6 fruit fly cellular contexts compared by ENCODE assay signal in genomic region chr2L:479483-480195, dm6.
A peak's percentile ranks its signal among the peaks of the same experiment; 100 is the strongest.
TF ChIP-seq lines count a peak whose summit lies in the region.

TSS of gene cbt (minus strand) at chr2L:479688.

- peak; percentile 41 for TF ChIP-seq CTCF in whole organism, embryonic (GFP tag; optimal IDR thresholded peaks at IDR 0.05; lab: Kevin White, UChicago)

TF ChIP-seq in whole organism, 6 proteins besides CTCF, POLR2A, EP300 and RAD21:
- TF ChIP-seq EcR (GFP tag; optimal IDR thresholded peaks at IDR 0.05; lab: Kevin White, UChicago) (peak in 1 of 2 experiments; percentile 61), usp (GFP tag; optimal IDR thresholded peaks at IDR 0.05; lab: Kevin White, UChicago) (no peak), CG8478 (optimal IDR thresholded peaks at IDR 0.05; lab: Kevin White, UChicago) (no peak), pan (optimal IDR thresholded peaks at IDR 0.05; lab: Kevin White, UChicago) (no peak), Dll (optimal IDR thresholded peaks at IDR 0.05; lab: Kevin White, UChicago) (peak; percentile 2), psq (optimal IDR thresholded peaks at IDR 0.05; lab: Kevin White, UChicago) (no peak)

TF ChIP-seq in whole organism, adult, 20 proteins besides CTCF, POLR2A, EP300 and RAD21 (continues in another document):
- TF ChIP-seq kay (GFP tag; lab: Kevin White, UChicago; ENCODE audit: borderline replicate concordance) (peak; percentile 99), CG11617 (GFP tag; optimal IDR thresholded peaks at IDR 0.05; lab: Kevin White, UChicago) (peak; percentile 95), bab1 (GFP tag; optimal IDR thresholded peaks at IDR 0.05; lab: Kevin White, UChicago) (peak; percentile 91), CG7045 (GFP tag; optimal IDR thresholded peaks at IDR 0.05; lab: Kevin White, UChicago) (peak; percentile 95), ovo (GFP tag; optimal IDR thresholded peaks at IDR 0.05; lab: Kevin White, UChicago) (peak; percentile 71), cnc (optimal IDR thresholded peaks at IDR 0.05; lab: Kevin White, UChicago) (no peak), CG14711 (tag; optimal IDR thresholded peaks at IDR 0.05; lab: Kevin White, UChicago) (peak; percentile 92), cic (GFP tag; optimal IDR thresholded peaks at IDR 0.05; lab: Kevin White, UChicago) (peak; percentile 57), toe (GFP tag; optimal IDR thresholded peaks at IDR 0.05; lab: Kevin White, UChicago) (peak; percentile 94), Clk (GFP tag; optimal IDR thresholded peaks at IDR 0.05; lab: Kevin White, UChicago) (peak; percentile 92), CG1620 (GFP tag; optimal IDR thresholded peaks at IDR 0.05; lab: Kevin White, UChicago) (peak; percentile 84), CG12768 (GFP tag; optimal IDR thresholded peaks at IDR 0.05; lab: Kevin White, UChicago) (peak; percentile 97), Hr96 (GFP tag; optimal IDR thresholded peaks at IDR 0.05; lab: Kevin White, UChicago) (peak; percentile 98), Crg-1 (GFP tag; optimal IDR thresholded peaks at IDR 0.05; lab: Kevin White, UChicago) (peak; percentile 88), Mnt (GFP tag; optimal IDR thresholded peaks at IDR 0.05; lab: Kevin White, UChicago) (peak; percentile 92), pad (GFP tag; optimal IDR thresholded peaks at IDR 0.05; lab: Kevin White, UChicago) (peak; percentile 82), CG7101 (tag; optimal IDR thresholded peaks at IDR 0.05; lab: Kevin White, UChicago) (peak; percentile 97)

TF ChIP-seq in whole organism, embryonic, 481 proteins besides CTCF, POLR2A, EP300 and RAD21 (continues in another document):
- TF ChIP-seq onecut (GFP tag; IDR thresholded peaks at IDR 0.05; lab: Robert Waterston, UW) (peak; percentile 92), Kr (GFP tag; optimal IDR thresholded peaks at IDR 0.05; lab: Kevin White, UChicago) (peak; percentile 59), dati (GFP tag; IDR thresholded peaks at IDR 0.05; lab: Robert Waterston, UW) (no peak), HmgD (GFP tag; optimal IDR thresholded peaks at IDR 0.05; lab: Kevin White, UChicago) (peak; percentile 97), CrebB (tag; optimal IDR thresholded peaks at IDR 0.05; lab: Kevin White, UChicago) (peak; percentile 96), gro (GFP tag; optimal IDR thresholded peaks at IDR 0.05; lab: Kevin White, UChicago) (peak; percentile 98), CG10209 (GFP tag; optimal IDR thresholded peaks at IDR 0.05; lab: Kevin White, UChicago) (peak; percentile 97), Camta (GFP tag; optimal IDR thresholded peaks at IDR 0.05; lab: Kevin White, UChicago) (peak; percentile 98), CG2678 (tag; optimal IDR thresholded peaks at IDR 0.05; lab: Kevin White, UChicago) (peak; percentile 98), CG8281 (tag; optimal IDR thresholded peaks at IDR 0.05; lab: Kevin White, UChicago) (peak; percentile 89), CG4730 (GFP tag; IDR thresholded peaks at IDR 0.05; lab: Robert Waterston, UW) (no peak), Sry-β (GFP tag; optimal IDR thresholded peaks at IDR 0.05; lab: Kevin White, UChicago) (peak; percentile 70), CG10366 (GFP tag; IDR thresholded peaks at IDR 0.05; lab: Robert Waterston, UW) (no peak), CG9437 (GFP tag; optimal IDR thresholded peaks at IDR 0.05; lab: Kevin White, UChicago) (peak; percentile 89), kah (GFP tag; optimal IDR thresholded peaks at IDR 0.05; lab: Kevin White, UChicago) (peak; percentile 80), ro (GFP tag; IDR thresholded peaks at IDR 0.05; lab: Robert Waterston, UW) (no peak), CG14710 (tag; optimal IDR thresholded peaks at IDR 0.05; lab: Kevin White, UChicago) (peak; percentile 95), ato (GFP tag; IDR thresholded peaks at IDR 0.05; lab: Robert Waterston, UW; ENCODE audit: partially characterized antibody) (no peak)

TF ChIP-seq in whole organism, prepupa, 60 proteins besides CTCF, POLR2A, EP300 and RAD21 (continues in another document):
- peak; percentile 84 for TF ChIP-seq CG6854 (GFP tag; optimal IDR thresholded peaks at IDR 0.05; lab: Kevin White, UChicago)
- TF ChIP-seq CG7368 (GFP tag; optimal IDR thresholded peaks at IDR 0.05; lab: Kevin White, UChicago): peak; percentile 99
- peak; percentile 98 for TF ChIP-seq Ets96B (tag; optimal IDR thresholded peaks at IDR 0.05; lab: Kevin White, UChicago)
- TF ChIP-seq eg (GFP tag; IDR thresholded peaks at IDR 0.05; lab: Robert Waterston, UW): no peak
- peak; percentile 97 for TF ChIP-seq Sox15 (GFP tag; optimal IDR thresholded peaks at IDR 0.05; lab: Kevin White, UChicago)
- peak; percentile 84 for TF ChIP-seq Hr38 (GFP tag; optimal IDR thresholded peaks at IDR 0.05; lab: Kevin White, UChicago)
- TF ChIP-seq CG11902 (GFP tag; optimal IDR thresholded peaks at IDR 0.05; lab: Kevin White, UChicago): peak; percentile 97
- TF ChIP-seq pdm3 (GFP tag; optimal IDR thresholded peaks at IDR 0.05; lab: Kevin White, UChicago): peak; percentile 99
- TF ChIP-seq net (GFP tag; optimal IDR thresholded peaks at IDR 0.05; lab: Kevin White, UChicago): peak; percentile 98
- TF ChIP-seq CG8632 (GFP tag; optimal IDR thresholded peaks at IDR 0.05; lab: Kevin White, UChicago): peak; percentile 98
- peak; percentile 96 for TF ChIP-seq Ets21C (GFP tag; optimal IDR thresholded peaks at IDR 0.05; lab: Kevin White, UChicago)
- TF ChIP-seq CG16779 (tag; optimal IDR thresholded peaks at IDR 0.05; lab: Kevin White, UChicago): peak; percentile 98
- peak; percentile 99 for TF ChIP-seq CG10631 (GFP tag; optimal IDR thresholded peaks at IDR 0.05; lab: Kevin White, UChicago)
- TF ChIP-seq Eip75B (GFP tag; optimal IDR thresholded peaks at IDR 0.05; lab: Kevin White, UChicago): peak; percentile 99
- peak; percentile 97 for TF ChIP-seq dac (GFP tag; optimal IDR thresholded peaks at IDR 0.05; lab: Kevin White, UChicago)
- TF ChIP-seq CG3032 (tag; optimal IDR thresholded peaks at IDR 0.05; lab: Kevin White, UChicago): peak; percentile 98
- TF ChIP-seq OdsH (GFP tag; optimal IDR thresholded peaks at IDR 0.05; lab: Kevin White, UChicago): peak; percentile 99
- TF ChIP-seq ss (GFP tag; optimal IDR thresholded peaks at IDR 0.05; lab: Kevin White, UChicago): peak; percentile 96

TF ChIP-seq in whole organism, pupa, 21 proteins besides CTCF, POLR2A, EP300 and RAD21 (continues in another document):
- TF ChIP-seq CG13204 (GFP tag; optimal IDR thresholded peaks at IDR 0.05; lab: Kevin White, UChicago): peak; percentile 95
- no peak for TF ChIP-seq rn (GFP tag; IDR thresholded peaks at IDR 0.05; lab: Robert Waterston, UW)
- peak; percentile 99 for TF ChIP-seq CG9948 (tag; optimal IDR thresholded peaks at IDR 0.05; lab: Kevin White, UChicago)
- peak; percentile 98 for TF ChIP-seq CG34367 (tag; optimal IDR thresholded peaks at IDR 0.05; lab: Kevin White, UChicago)
- TF ChIP-seq CG8159 (tag; optimal IDR thresholded peaks at IDR 0.05; lab: Kevin White, UChicago): peak; percentile 99
- TF ChIP-seq gl (tag; optimal IDR thresholded peaks at IDR 0.05; lab: Kevin White, UChicago): peak; percentile 95
- peak; percentile 98 for TF ChIP-seq CG15710 (tag; optimal IDR thresholded peaks at IDR 0.05; lab: Kevin White, UChicago)
- TF ChIP-seq Ets98B (GFP tag; IDR thresholded peaks at IDR 0.05; lab: Robert Waterston, UW): no peak
- TF ChIP-seq EcR (GFP tag; optimal IDR thresholded peaks at IDR 0.05; lab: Kevin White, UChicago): peak; percentile 94
- no peak for TF ChIP-seq CG32121 (GFP tag; IDR thresholded peaks at IDR 0.05; lab: Robert Waterston, UW)
- no peak for TF ChIP-seq CG10348 (GFP tag; IDR thresholded peaks at IDR 0.05; lab: Robert Waterston, UW)
- TF ChIP-seq CG12605 (GFP tag; IDR thresholded peaks at IDR 0.05; lab: Robert Waterston, UW): no peak
- peak; percentile 99 for TF ChIP-seq CG14655 (GFP tag; optimal IDR thresholded peaks at IDR 0.05; lab: Kevin White, UChicago)
- peak; percentile 98 for TF ChIP-seq D1 (tag; optimal IDR thresholded peaks at IDR 0.05; lab: Kevin White, UChicago)
- TF ChIP-seq CG17806 (tag; optimal IDR thresholded peaks at IDR 0.05; lab: Kevin White, UChicago): peak; percentile 98
- no peak for TF ChIP-seq fd96Ca (GFP tag; IDR thresholded peaks at IDR 0.05; lab: Robert Waterston, UW)
- TF ChIP-seq Pif1B (GFP tag; optimal IDR thresholded peaks at IDR 0.05; lab: Kevin White, UChicago): peak; percentile 98
- peak; percentile 96 for TF ChIP-seq Snoo (tag; optimal IDR thresholded peaks at IDR 0.05; lab: Kevin White, UChicago)
- TF ChIP-seq CG8301 (tag; optimal IDR thresholded peaks at IDR 0.05; lab: Kevin White, UChicago): peak; percentile 99
- TF ChIP-seq CG4496 (GFP tag; IDR thresholded peaks at IDR 0.05; lab: Robert Waterston, UW): no peak

TF ChIP-seq in whole organism, wandering third instar larva, 38 proteins besides CTCF, POLR2A, EP300 and RAD21 (continues in another document):
- TF ChIP-seq br (GFP tag; optimal IDR thresholded peaks at IDR 0.05; lab: Kevin White, UChicago): peak; percentile 98
- no peak for TF ChIP-seq GATAd (GFP tag; optimal IDR thresholded peaks at IDR 0.05; lab: Kevin White, UChicago)
- peak; percentile 84 for TF ChIP-seq sage (GFP tag; optimal IDR thresholded peaks at IDR 0.05; lab: Kevin White, UChicago)
- TF ChIP-seq OdsH (GFP tag; optimal IDR thresholded peaks at IDR 0.05; lab: Kevin White, UChicago): peak; percentile 98
- no peak for TF ChIP-seq Vsx2 (GFP tag; optimal IDR thresholded peaks at IDR 0.05; lab: Kevin White, UChicago; ENCODE audit: partially characterized antibody)
- peak; percentile 56 to 64 for TF ChIP-seq dl (GFP tag; optimal IDR thresholded peaks at IDR 0.05; lab: Kevin White, UChicago; ENCODE audit: insufficient read depth in 1 of 2, partially characterized antibody in 2 of 2)
- peak; percentile 95 for TF ChIP-seq woc (GFP tag; optimal IDR thresholded peaks at IDR 0.05; lab: Kevin White, UChicago)
- TF ChIP-seq foxo (GFP tag; optimal IDR thresholded peaks at IDR 0.05; lab: Kevin White, UChicago): peak; percentile 92 to 98
- peak; percentile 88 for TF ChIP-seq Rel (GFP tag; optimal IDR thresholded peaks at IDR 0.05; lab: Kevin White, UChicago)
- TF ChIP-seq Rel (tag; optimal IDR thresholded peaks at IDR 0.05; lab: Kevin White, UChicago): peak; percentile 75
- peak; percentile 94 for TF ChIP-seq brk (GFP tag; optimal IDR thresholded peaks at IDR 0.05; lab: Kevin White, UChicago)
- peak; percentile 93 for TF ChIP-seq tai (GFP tag; optimal IDR thresholded peaks at IDR 0.05; lab: Kevin White, UChicago)
- peak; percentile 98 for TF ChIP-seq h (GFP tag; optimal IDR thresholded peaks at IDR 0.05; lab: Kevin White, UChicago)
- TF ChIP-seq CrebA (GFP tag; optimal IDR thresholded peaks at IDR 0.05; lab: Kevin White, UChicago; ENCODE audit: borderline replicate concordance): peak; percentile 94
- TF ChIP-seq Jra (GFP tag; optimal IDR thresholded peaks at IDR 0.05; lab: Kevin White, UChicago): peak; percentile 93
- TF ChIP-seq Dfd (GFP tag; optimal IDR thresholded peaks at IDR 0.05; lab: Kevin White, UChicago): peak; percentile 49
- peak; percentile 89 for TF ChIP-seq CG9705 (GFP tag; optimal IDR thresholded peaks at IDR 0.05; lab: Kevin White, UChicago)
- peak; percentile 93 for TF ChIP-seq CG32264 (GFP tag; optimal IDR thresholded peaks at IDR 0.05; lab: Kevin White, UChicago)
- peak; percentile 43 for TF ChIP-seq N (GFP tag; optimal IDR thresholded peaks at IDR 0.05; lab: Kevin White, UChicago)
- peak; percentile 69 for TF ChIP-seq Mio (GFP tag; optimal IDR thresholded peaks at IDR 0.05; lab: Kevin White, UChicago)
- no peak for TF ChIP-seq Myc (optimal IDR thresholded peaks at IDR 0.05; lab: Kevin White, UChicago)
